Worm (Caenorhabditis elegans) whole organism, L3 larva: Measurements from ENCODE around the gene ifg-1.

Experiments
- R02D3.7 ChIP-seq: fragments of 150-350 bp; optimal IDR thresholded peaks from 2 replicates; lab custom pipeline; 2014; ENCODE audit warnings: missing biosample characterization, missing genetic modification characterization
- ama-1 ChIP-seq: fragments of 150-350 bp; optimal IDR thresholded peaks from 2 replicates; lab custom pipeline; 2018
- daf-12 ChIP-seq: fragments of 150-350 bp; optimal IDR thresholded peaks from 2 replicates; lab custom pipeline; 2014; ENCODE audit warnings: missing biosample characterization, missing genetic modification reagents, missing genetic modification characterization
- lin-39 ChIP-seq: fragments of 150-350 bp; optimal IDR thresholded peaks from 2 replicates; lab custom pipeline; 2018; ENCODE audit warnings: missing biosample characterization, missing genetic modification reagents, missing genetic modification characterization
- mdl-1 ChIP-seq: fragments of 150-350 bp; optimal IDR thresholded peaks from 2 replicates; lab custom pipeline; 2014; ENCODE audit warnings: missing biosample characterization, missing genetic modification characterization
- nhr-237 ChIP-seq: fragments of 150-350 bp; optimal IDR thresholded peaks from 2 replicates; lab custom pipeline; 2014; ENCODE audit warnings: missing biosample characterization, missing genetic modification characterization
- pqm-1 ChIP-seq: fragments of 150-350 bp; optimal IDR thresholded peaks from 2 replicates; lab custom pipeline; 2017; ENCODE audit warnings: missing biosample characterization, missing genetic modification characterization, inconsistent platforms
- snpc-4 ChIP-seq: fragments of 150-350 bp; optimal IDR thresholded peaks from 2 replicates; lab custom pipeline; 2014; ENCODE audit warnings: missing biosample characterization, missing genetic modification characterization
- tbx-2 ChIP-seq: sonication (generic microtip); optimal IDR thresholded peaks from 2 replicates; lab custom pipeline; 2016; ENCODE audit warnings: mild to moderate bottlenecking, missing genetic modification characterization, missing compliant biosample characterization

ce11 chrII:8264619-8265018, 47.6 kb downstream of the ifg-1 start, which contains the start of gene srdh-1:
- TF ChIP-seq tbx-2 (tag; lab: Kevin White, UChicago) (no peak), nhr-237 (tag; lab: Kevin White, UChicago) (no peak), snpc-4 (tag; lab: Kevin White, UChicago) (no peak), pqm-1 (tag; lab: Kevin White, UChicago) (no peak), ama-1 (lab: Kevin White, UChicago) (no peak), R02D3.7 (tag; lab: Kevin White, UChicago) (no peak), daf-12 (no peak), mdl-1 (no peak), lin-39 (tag; lab: Kevin White, UChicago) (no peak)
